Worm (Caenorhabditis elegans) whole organism, L3 larva: ENCODE results near the gene pudl-1.

Experiments
- ama-1 ChIP-seq: fragments of 150-350 bp; optimal IDR thresholded peaks from 2 replicates; lab custom pipeline; 2018
- ceh-16 ChIP-seq: sonication (generic microtip); optimal IDR thresholded peaks from 2 replicates; lab custom pipeline; 2017; ENCODE audit warnings: missing biosample characterization, missing genetic modification characterization
- ceh-82 ChIP-seq: fragments of 150-350 bp; optimal IDR thresholded peaks from 2 replicates; lab custom pipeline; 2014; ENCODE audit warnings: missing biosample characterization, missing genetic modification characterization
- egl-27 ChIP-seq: sonication (generic microtip); optimal IDR thresholded peaks from 4 replicates; lab custom pipeline; 2017; ENCODE audit warnings: missing biosample characterization, missing genetic modification reagents, missing genetic modification characterization
- elt-2 ChIP-seq: sonication (generic microtip); optimal IDR thresholded peaks from 2 replicates; lab custom pipeline; 2016; ENCODE audit warnings: missing genetic modification reagents, mild to moderate bottlenecking, missing genetic modification characterization, missing compliant biosample characterization
- elt-3 ChIP-seq, 3 experiments: fragments of 150-350 bp in 1 of 3; sonication (generic microtip) in 2 of 3; optimal IDR thresholded peaks; 2 replicates in 2 of 3; 4 replicates in 1 of 3; lab custom pipeline; 2014 to 2017; ENCODE audit warnings: missing biosample characterization in 3 of 3, missing genetic modification characterization in 3 of 3
- lin-15B ChIP-seq: fragments of 150-350 bp; optimal IDR thresholded peaks from 2 replicates; lab custom pipeline; 2014; ENCODE audit warnings: missing biosample characterization, missing genetic modification characterization
- mdl-1 ChIP-seq: fragments of 150-350 bp; optimal IDR thresholded peaks from 2 replicates; lab custom pipeline; 2014; ENCODE audit warnings: missing biosample characterization, missing genetic modification characterization
- nhr-237 ChIP-seq: fragments of 150-350 bp; optimal IDR thresholded peaks from 2 replicates; lab custom pipeline; 2014; ENCODE audit warnings: missing biosample characterization, missing genetic modification characterization
- skn-1 ChIP-seq: fragments of 150-350 bp; optimal IDR thresholded peaks from 2 replicates; lab custom pipeline; 2014; ENCODE audit warnings: missing biosample characterization, missing genetic modification characterization
- ztf-11 ChIP-seq: fragments of 150-350 bp; optimal IDR thresholded peaks from 2 replicates; lab custom pipeline; 2014; ENCODE audit warnings: missing biosample characterization, missing genetic modification characterization

DNA sequence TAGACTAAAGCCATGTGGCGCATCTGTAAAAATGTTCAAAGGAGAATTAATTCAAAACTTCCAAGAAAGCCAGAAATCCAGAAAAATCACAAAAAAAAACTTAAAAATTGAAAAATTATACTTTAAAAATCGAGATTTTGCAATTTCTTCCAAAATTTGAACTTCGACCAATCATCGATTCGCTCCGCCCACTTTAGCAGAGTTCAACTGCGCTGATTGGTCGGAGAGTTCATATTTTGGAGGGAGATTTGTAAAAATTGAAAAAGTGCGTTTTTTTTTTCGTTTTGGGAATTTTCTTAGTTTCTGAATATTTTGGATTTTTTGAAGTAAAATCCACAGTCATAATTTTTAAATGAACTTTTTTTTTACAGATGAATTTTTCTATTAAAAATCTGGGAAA, 38.8 kb upstream of the pudl-1 start:
- TF ChIP-seq egl-27 (tag; lab: Kevin White, UChicago) (no peak), elt-2 (no peak), mdl-1 (tag; lab: Kevin White, UChicago) (no peak), ama-1 (lab: Kevin White, UChicago) (no peak), elt-3 (tag; optimal IDR thresholded peaks at IDR 0.05; lab: Kevin White, UChicago) (no peak), nhr-237 (tag; lab: Kevin White, UChicago) (no peak), ceh-82 (tag; lab: Kevin White, UChicago) (no peak), lin-15B (tag; lab: Kevin White, UChicago) (no peak), ceh-16 (tag; lab: Kevin White, UChicago) (no peak), ztf-11 (tag; lab: Kevin White, UChicago) (no peak), skn-1 (no peak)
